Fruit fly (Drosophila melanogaster) whole organism, embryonic: ENCODE results near the gene CG31788.
A peak's percentile ranks its signal among the peaks of the same experiment; 100 is the strongest.

ENCODE experiments used
- ATbp ChIP-seq: fragments of 200-800 bp; sonication (Bioruptor generic); optimal IDR thresholded peaks from 2 replicates; lab custom pipeline; 2017; ENCODE audit warnings: missing biosample characterization, mild to moderate bottlenecking, missing genetic modification characterization, missing genetic modification reagents
- Ada2b ChIP-seq: fragments of 200-800 bp; sonication (Bioruptor generic); IDR thresholded peaks from 2 replicates; pipeline ENCODE4 v1.3.6; 2022; ENCODE audit warnings: missing biosample characterization, missing genetic modification characterization
- Aef1 ChIP-seq: fragments of 200-800 bp; sonication (Bioruptor generic); IDR thresholded peaks from 3 replicates; pipeline ENCODE4 v1.3.6; 2022; ENCODE audit warnings: missing biosample characterization, missing genetic modification characterization
- BtbVII ChIP-seq: fragments of 200-800 bp; sonication (Bioruptor generic); optimal IDR thresholded peaks from 3 replicates; lab custom pipeline; 2017; ENCODE audit warnings: missing biosample characterization, mild to moderate bottlenecking, missing genetic modification characterization
- CG11085 ChIP-seq: fragments of 200-800 bp; sonication (Bioruptor generic); IDR thresholded peaks from 2 replicates; pipeline ENCODE4 v1.3.6; 2022; ENCODE audit warnings: missing biosample characterization, missing genetic modification characterization
- CG11504 ChIP-seq: fragments of 200-800 bp; sonication (Bioruptor generic); optimal IDR thresholded peaks from 3 replicates; lab custom pipeline; 2019; ENCODE audit warnings: missing biosample characterization, mild to moderate bottlenecking, missing genetic modification characterization, moderate library complexity
- CG12071 ChIP-seq: fragments of 200-800 bp; sonication (Bioruptor generic); optimal IDR thresholded peaks from 3 replicates; lab custom pipeline; 2018; ENCODE audit warnings: missing biosample characterization, mild to moderate bottlenecking, missing genetic modification characterization
- CG1233 ChIP-seq: fragments of 200-800 bp; sonication (Bioruptor generic); optimal IDR thresholded peaks from 4 replicates; lab custom pipeline; 2018; ENCODE audit warnings: missing biosample characterization, mild to moderate bottlenecking, missing genetic modification characterization
- CG13296 ChIP-seq: fragments of 200-800 bp; sonication (Bioruptor generic); optimal IDR thresholded peaks from 3 replicates; lab custom pipeline; 2018; ENCODE audit warnings: missing biosample characterization, mild to moderate bottlenecking, missing genetic modification characterization
- CG13424 ChIP-seq: fragments of 200-800 bp; sonication (Bioruptor generic); optimal IDR thresholded peaks from 2 replicates; lab custom pipeline; 2019; ENCODE audit warnings: missing biosample characterization, mild to moderate bottlenecking, missing genetic modification characterization, moderate library complexity
- CG13894 ChIP-seq: fragments of 200-800 bp; sonication (Bioruptor generic); optimal IDR thresholded peaks from 3 replicates; lab custom pipeline; 2018; ENCODE audit warnings: missing biosample characterization, mild to moderate bottlenecking, missing genetic modification characterization, moderate library complexity
- CG15514 ChIP-seq: fragments of 200-800 bp; sonication (Bioruptor generic); optimal IDR thresholded peaks from 3 replicates; lab custom pipeline; 2017; ENCODE audit warnings: missing biosample characterization, missing genetic modification characterization, mild to moderate bottlenecking, moderate library complexity, missing genetic modification reagents
- CG18599 ChIP-seq: fragments of 200-800 bp; sonication (Bioruptor generic); optimal IDR thresholded peaks from 3 replicates; lab custom pipeline; 2017; ENCODE audit warnings: missing biosample characterization, missing genetic modification characterization, mild to moderate bottlenecking, moderate library complexity, missing genetic modification reagents
- CG2678 ChIP-seq: fragments of 200-800 bp; sonication (Bioruptor generic); optimal IDR thresholded peaks from 3 replicates; lab custom pipeline; 2019; ENCODE audit warnings: missing biosample characterization, mild to moderate bottlenecking, missing genetic modification characterization, moderate library complexity
- CG31441 ChIP-seq: fragments of 200-800 bp; sonication (Bioruptor generic); IDR thresholded peaks from 2 replicates; pipeline ENCODE4 v1.3.6; 2022; ENCODE audit warnings: missing biosample characterization, missing genetic modification characterization
- CG32532 ChIP-seq: fragments of 200-800 bp; sonication (Bioruptor generic); IDR thresholded peaks from 2 replicates; pipeline ENCODE4 v1.3.6; 2022; ENCODE audit warnings: missing biosample characterization, missing genetic modification characterization
- CG3281 ChIP-seq: fragments of 200-800 bp; sonication (Bioruptor generic); optimal IDR thresholded peaks from 3 replicates; lab custom pipeline; 2017; ENCODE audit warnings: missing biosample characterization, mild to moderate bottlenecking, missing genetic modification characterization
- CG6765 ChIP-seq: fragments of 200-800 bp; sonication (Bioruptor generic); optimal IDR thresholded peaks from 3 replicates; lab custom pipeline; 2017; ENCODE audit warnings: missing biosample characterization, mild to moderate bottlenecking, missing genetic modification characterization
- CG6813 ChIP-seq: fragments of 200-800 bp; sonication (Bioruptor generic); optimal IDR thresholded peaks from 2 replicates; lab custom pipeline; 2017; ENCODE audit warnings: missing biosample characterization, missing genetic modification characterization, mild to moderate bottlenecking, moderate library complexity, missing genetic modification reagents
- CG7556 ChIP-seq: fragments of 200-800 bp; sonication (Bioruptor generic); optimal IDR thresholded peaks from 2 replicates; lab custom pipeline; 2017; ENCODE audit warnings: missing biosample characterization, mild to moderate bottlenecking, missing genetic modification characterization
- CG9215 ChIP-seq: fragments of 200-800 bp; sonication (Bioruptor generic); IDR thresholded peaks from 2 replicates; pipeline ENCODE4 v1.3.6; 2022; ENCODE audit warnings: missing biosample characterization, missing genetic modification characterization
- CG9932 ChIP-seq: fragments of 200-800 bp; sonication (Bioruptor generic); IDR thresholded peaks from 2 replicates; pipeline ENCODE4 v1.3.6; 2022; ENCODE audit warnings: missing biosample characterization, missing genetic modification characterization
- Fer1 ChIP-seq: fragments of 200-800 bp; sonication (Bioruptor generic); optimal IDR thresholded peaks from 2 replicates; lab custom pipeline; 2017; ENCODE audit warnings: missing biosample characterization, mild to moderate bottlenecking, missing genetic modification characterization
- Gsc ChIP-seq: fragments of 200-800 bp; sonication (Bioruptor generic); IDR thresholded peaks from 2 replicates; pipeline ENCODE4 v1.3.6; 2022; ENCODE audit warnings: missing biosample characterization, missing genetic modification characterization
- HLH3B ChIP-seq: fragments of 200-800 bp; sonication (Bioruptor generic); IDR thresholded peaks from 2 replicates; pipeline ENCODE4 v1.3.6; 2022; ENCODE audit warnings: missing biosample characterization, missing genetic modification characterization
- Hmr ChIP-seq: fragments of 200-800 bp; sonication (Bioruptor generic); optimal IDR thresholded peaks from 3 replicates; lab custom pipeline; 2017; ENCODE audit warnings: mild to moderate bottlenecking, missing biosample characterization, missing genetic modification reagents, missing genetic modification characterization
- Hr51 ChIP-seq, 2 experiments: fragments of 200-800 bp; sonication (Bioruptor generic); optimal IDR thresholded peaks; 2 replicates in 1 of 2; 3 replicates in 1 of 2; lab custom pipeline; 2016 to 2018; ENCODE audit warnings: missing biosample characterization in 2 of 2, missing genetic modification characterization in 2 of 2, mild to moderate bottlenecking in 1 of 2, moderate library complexity in 1 of 2
- MBD-R2 ChIP-seq: fragments of 200-800 bp; sonication (Bioruptor generic); IDR thresholded peaks from 2 replicates; pipeline ENCODE4 v1.3.6; 2022; ENCODE audit warnings: missing biosample characterization, missing genetic modification characterization
- Meics ChIP-seq: fragments of 200-800 bp; sonication (Bioruptor generic); optimal IDR thresholded peaks from 2 replicates; lab custom pipeline; 2017; ENCODE audit warnings: missing biosample characterization, mild to moderate bottlenecking, missing genetic modification characterization
- NfI ChIP-seq: fragments of 200-800 bp; sonication (Bioruptor generic); optimal IDR thresholded peaks from 3 replicates; lab custom pipeline; 2018; ENCODE audit warnings: missing biosample characterization, mild to moderate bottlenecking, missing genetic modification characterization, moderate library complexity
- Ptx1 ChIP-seq: fragments of 200-800 bp; sonication (Bioruptor generic); IDR thresholded peaks from 2 replicates; pipeline ENCODE4 v1.3.6; 2022; ENCODE audit warnings: missing biosample characterization, missing genetic modification characterization
- Rfx ChIP-seq: fragments of 200-800 bp; sonication (Bioruptor generic); IDR thresholded peaks from 2 replicates; pipeline ENCODE4 v1.3.6; 2022; ENCODE audit warnings: missing biosample characterization, missing genetic modification characterization
- Sox102F ChIP-seq: fragments of 200-800 bp; sonication (Bioruptor generic); optimal IDR thresholded peaks from 2 replicates; lab custom pipeline; 2018; ENCODE audit warnings: missing biosample characterization, mild to moderate bottlenecking, missing genetic modification characterization, moderate library complexity
- ato ChIP-seq: fragments of 200-800 bp; sonication (Bioruptor generic); IDR thresholded peaks from 2 replicates; pipeline ENCODE4 v1.3.6; 2022; ENCODE audit warnings: missing biosample characterization, missing genetic modification characterization; ENCODE audit not compliant: partially characterized antibody
- cwo ChIP-seq: fragments of 200-800 bp; sonication (Bioruptor generic); optimal IDR thresholded peaks from 3 replicates; lab custom pipeline; 2017; ENCODE audit warnings: missing biosample characterization, missing genetic modification characterization, mild to moderate bottlenecking, moderate library complexity, missing genetic modification reagents
- danr ChIP-seq: fragments of 200-800 bp; sonication (Bioruptor generic); IDR thresholded peaks from 2 replicates; pipeline ENCODE4 v1.3.6; 2022; ENCODE audit warnings: missing biosample characterization, missing genetic modification characterization
- dimm ChIP-seq: fragments of 200-800 bp; sonication (Bioruptor generic); IDR thresholded peaks from 2 replicates; pipeline ENCODE4 v1.3.6; 2022; ENCODE audit warnings: missing biosample characterization, missing genetic modification characterization
- dpn ChIP-seq, 2 experiments: fragments of 200-800 bp; sonication (Bioruptor generic); optimal IDR thresholded peaks; 3 replicates each; lab custom pipeline; 2016; ENCODE audit warnings: missing biosample characterization in 2 of 2, missing genetic modification characterization in 2 of 2
- dysf ChIP-seq: fragments of 200-800 bp; sonication (Bioruptor generic); IDR thresholded peaks from 3 replicates; pipeline ENCODE4 v1.3.6; 2022; ENCODE audit warnings: missing biosample characterization, missing genetic modification characterization
- gem ChIP-seq: fragments of 200-800 bp; sonication (Bioruptor generic); optimal IDR thresholded peaks from 2 replicates; lab custom pipeline; 2019; ENCODE audit warnings: missing biosample characterization, mild to moderate bottlenecking, missing genetic modification characterization, moderate library complexity
- grau ChIP-seq: fragments of 200-800 bp; optimal IDR thresholded peaks from 3 replicates; lab custom pipeline; 2019; ENCODE audit warnings: missing biosample characterization, mild to moderate bottlenecking, missing genetic modification characterization, moderate library complexity
- lmd ChIP-seq: fragments of 200-800 bp; sonication (Bioruptor generic); IDR thresholded peaks from 2 replicates; pipeline ENCODE4 v1.3.6; 2022; ENCODE audit warnings: missing biosample characterization, missing genetic modification characterization
- luna ChIP-seq: fragments of 200-800 bp; sonication (Bioruptor generic); optimal IDR thresholded peaks from 2 replicates; lab custom pipeline; 2016; ENCODE audit warnings: missing biosample characterization, missing genetic modification characterization
- pnt ChIP-seq: fragments of 200-800 bp; sonication (Bioruptor generic); optimal IDR thresholded peaks from 3 replicates; lab custom pipeline; 2016; ENCODE audit warnings: missing biosample characterization, missing genetic modification characterization
- sens-2 ChIP-seq: fragments of 200-800 bp; sonication (Bioruptor generic); IDR thresholded peaks from 2 replicates; pipeline ENCODE4 v1.3.6; 2022; ENCODE audit warnings: missing biosample characterization, missing genetic modification characterization
- sima ChIP-seq: fragments of 200-800 bp; sonication (Bioruptor generic); optimal IDR thresholded peaks from 2 replicates; lab custom pipeline; 2016; ENCODE audit warnings: missing biosample characterization, missing genetic modification characterization
- sob ChIP-seq: fragments of 200-800 bp; sonication (Bioruptor generic); IDR thresholded peaks from 2 replicates; pipeline ENCODE4 v1.3.6; 2022; ENCODE audit warnings: missing biosample characterization, missing genetic modification characterization

Gene CG31788

DNA sequence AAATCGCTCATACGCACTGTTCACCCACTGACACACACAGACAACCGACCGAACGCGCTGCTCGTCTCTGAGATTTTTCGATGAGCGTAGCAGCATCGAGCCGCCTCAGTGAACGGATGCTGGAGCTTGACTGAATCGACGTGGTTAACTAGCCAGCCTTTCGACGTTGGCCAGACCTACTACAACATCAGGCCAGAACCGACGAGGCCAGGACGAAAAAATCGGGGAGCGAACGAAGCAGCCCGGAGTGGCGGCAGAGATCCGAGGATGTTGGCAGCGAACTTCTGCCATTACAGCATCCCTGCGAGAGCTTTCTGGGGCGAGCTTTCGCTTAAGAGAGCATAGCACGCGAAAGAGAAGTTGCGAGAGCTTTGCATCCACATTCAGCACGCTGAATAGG, 17.9 kb upstream of the CG31788 start, which contains the start of gene CG42750 (continued):
- no peak for TF ChIP-seq luna (GFP tag; lab: Kevin White, UChicago)
- peak; percentile 73 for TF ChIP-seq CG13894 (tag; lab: Kevin White, UChicago)

DNA sequence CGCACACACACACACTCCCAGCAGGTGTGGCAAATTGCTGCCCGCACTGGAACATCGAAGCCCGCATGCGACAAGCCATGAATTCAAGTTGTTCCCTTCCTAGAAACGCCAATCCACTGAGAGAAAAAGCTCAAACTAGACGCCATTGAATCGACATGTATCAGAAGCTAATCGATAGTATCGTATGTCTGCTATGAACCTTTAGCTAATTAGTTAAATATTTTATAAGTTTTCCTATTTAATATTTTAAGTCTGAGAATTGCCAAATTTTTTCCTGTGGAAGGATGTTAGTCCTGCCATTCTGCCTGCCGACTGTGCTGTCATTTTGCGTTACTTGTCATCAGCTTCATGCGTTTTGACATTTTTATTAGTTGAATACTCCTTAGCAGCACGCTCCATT, 10.0 kb upstream of the CG31788 start:
- TF ChIP-seq sob (GFP tag; lab: Robert Waterston, UW): peak; percentile 54
- TF ChIP-seq grau (tag; lab: Kevin White, UChicago): peak; percentile 30
- peak; percentile 53 for TF ChIP-seq CG11504
- peak; percentile 44 for TF ChIP-seq gem (tag; lab: Kevin White, UChicago)
- TF ChIP-seq CG15514: peak; percentile 10
- TF ChIP-seq MBD-R2 (GFP tag; lab: Robert Waterston, UW): 0 out of 2 replicates have a peak, but pooled peaks have one; percentile 16
- no peak for TF ChIP-seq sima (GFP tag; lab: Kevin White, UChicago)
- no peak for TF ChIP-seq ato
- peak; percentile 14 for TF ChIP-seq BtbVII (GFP tag; lab: Kevin White, UChicago)
- peak; percentile 62 for TF ChIP-seq dysf (GFP tag; lab: Robert Waterston, UW)
- TF ChIP-seq CG2678 (tag; lab: Kevin White, UChicago): peak; percentile 48
- no peak for TF ChIP-seq CG1233
- peak; percentile 13 for TF ChIP-seq NfI (GFP tag; lab: Kevin White, UChicago)
- peak; percentile 43 for TF ChIP-seq Meics
- TF ChIP-seq CG7556 (GFP tag; lab: Kevin White, UChicago): peak; percentile 20
- TF ChIP-seq CG12071 (GFP tag; lab: Kevin White, UChicago): peak; percentile 17
- TF ChIP-seq Aef1 (GFP tag; lab: Robert Waterston, UW): 0 out of 3 replicates have a peak, but pooled peaks have one; percentile 15
- no peak for TF ChIP-seq dimm
- peak in 1 of 2 experiments; percentile 27 for TF ChIP-seq Hr51 (GFP tag; optimal IDR thresholded peaks at IDR 0.05; lab: Kevin White, UChicago)
- TF ChIP-seq CG3281 (GFP tag; lab: Kevin White, UChicago): peak; percentile 26
- peak; percentile 13; the same call in 1 of the 2 replicates for TF ChIP-seq CG9215
- TF ChIP-seq Sox102F: peak; percentile 10
- TF ChIP-seq CG18599 (GFP tag; lab: Kevin White, UChicago): peak; percentile 72
- 0 out of 2 replicates have a peak, but pooled peaks have one; percentile 41 for TF ChIP-seq CG9932 (GFP tag; lab: Robert Waterston, UW)
- no peak for TF ChIP-seq ATbp (GFP tag; lab: Kevin White, UChicago)
- peak; percentile 48 for TF ChIP-seq Hmr
- TF ChIP-seq Ptx1 (GFP tag; lab: Robert Waterston, UW): 0 out of 2 replicates have a peak, but pooled peaks have one; percentile 9
- TF ChIP-seq cwo (GFP tag; lab: Kevin White, UChicago): peak; percentile 17
- TF ChIP-seq CG11085 (GFP tag; lab: Robert Waterston, UW): 0 out of 2 replicates have a peak, but pooled peaks have one; percentile 10
- peak; percentile 9 for TF ChIP-seq CG6813 (GFP tag; lab: Kevin White, UChicago)
- TF ChIP-seq pnt (GFP tag; lab: Kevin White, UChicago): no peak
- peak; percentile 30; the same call in 1 of the 2 replicates for TF ChIP-seq Ada2b
- TF ChIP-seq Rfx (GFP tag; lab: Robert Waterston, UW): peak; percentile 42; the same call in 1 of the 2 replicates
- TF ChIP-seq CG13424 (tag; lab: Kevin White, UChicago): peak; percentile 34
- TF ChIP-seq sens-2 (GFP tag; lab: Robert Waterston, UW): no peak
- TF ChIP-seq lmd (GFP tag; lab: Robert Waterston, UW): peak; percentile 22; the same call in 1 of the 2 replicates
- TF ChIP-seq Gsc (GFP tag; lab: Robert Waterston, UW): no peak
- TF ChIP-seq dpn (GFP tag; optimal IDR thresholded peaks at IDR 0.05; lab: Kevin White, UChicago): no peak
- TF ChIP-seq Fer1 (GFP tag; lab: Kevin White, UChicago): peak; percentile 60
- 0 out of 2 replicates have a peak, but pooled peaks have one; percentile 10 for TF ChIP-seq HLH3B (GFP tag; lab: Robert Waterston, UW)
- no peak for TF ChIP-seq danr (GFP tag; lab: Robert Waterston, UW)
- TF ChIP-seq CG13296 (GFP tag; lab: Kevin White, UChicago): peak; percentile 8
- no peak for TF ChIP-seq CG6765 (GFP tag; lab: Kevin White, UChicago)
- 0 out of 2 replicates have a peak, but pooled peaks have one; percentile 13 for TF ChIP-seq CG31441 (GFP tag; lab: Robert Waterston, UW)
- peak; percentile 23; the same call in 1 of the 2 replicates for TF ChIP-seq CG32532
